Fruit fly (Drosophila melanogaster): ENCODE data around the gene sti.
A peak's percentile ranks its signal among the peaks of the same experiment; 100 is the strongest.

Gene sti

dm6 chr3L:12489952-12490351 lies 24.7 kb downstream of the sti start:
- TF ChIP-seq Hr83 (GFP tag; optimal IDR thresholded peaks at IDR 0.05; ENCODE audit: poor library complexity, severe bottlenecking) (peak; percentile 61), Rel (GFP tag; optimal IDR thresholded peaks at IDR 0.05) (peak; percentile 50), Rel (tag; optimal IDR thresholded peaks at IDR 0.05) (no peak), CrebA (GFP tag; optimal IDR thresholded peaks at IDR 0.05; ENCODE audit: borderline replicate concordance) (peak; percentile 51), dl (GFP tag; optimal IDR thresholded peaks at IDR 0.05; ENCODE audit: insufficient read depth in 1 of 2, partially characterized antibody in 2 of 2) (peak; percentile 83 to 93), Vsx2 (GFP tag; optimal IDR thresholded peaks at IDR 0.05; ENCODE audit: partially characterized antibody) (peak; percentile 80), OdsH (GFP tag; optimal IDR thresholded peaks at IDR 0.05) (no peak), br (GFP tag; optimal IDR thresholded peaks at IDR 0.05) (no peak), h (GFP tag; optimal IDR thresholded peaks at IDR 0.05) (no peak), Dif (GFP tag; optimal IDR thresholded peaks at IDR 0.05; ENCODE audit: partially characterized antibody) (peak; percentile 96)

- TF ChIP-seq fru (GFP tag; optimal IDR thresholded peaks at IDR 0.05) (no peak), CrebA (GFP tag; optimal IDR thresholded peaks at IDR 0.05; ENCODE audit: borderline replicate concordance) (no peak), dmrt93B (GFP tag; optimal IDR thresholded peaks at IDR 0.05) (no peak), lola (GFP tag; optimal IDR thresholded peaks at IDR 0.05) (no peak), Sp1 (GFP tag; optimal IDR thresholded peaks at IDR 0.05) (no peak)
These were observed 28.4 kb downstream of the sti start for dm6 chr3L:12486175-12486574.

- TF ChIP-seq pan (optimal IDR thresholded peaks at IDR 0.05) (no peak), CG9705 (GFP tag; optimal IDR thresholded peaks at IDR 0.05) (no peak), Hr78 (GFP tag; optimal IDR thresholded peaks at IDR 0.05) (no peak), GATAd (GFP tag; optimal IDR thresholded peaks at IDR 0.05) (no peak), Mio (GFP tag; optimal IDR thresholded peaks at IDR 0.05) (no peak), dl (GFP tag; optimal IDR thresholded peaks at IDR 0.05; ENCODE audit: insufficient read depth in 1 of 2, partially characterized antibody in 2 of 2) (no peak), N (GFP tag; optimal IDR thresholded peaks at IDR 0.05) (no peak)
These were observed 29.7 kb downstream of the sti start, which contains the start of gene CG10663 for dm6 chr3L:12484948-12485347. Gene CG10663, minus strand, starts transcription at chr3L:12485035.

dm6 chr3L:12484464-12484863 lies 30.2 kb downstream of the sti start:
- TF ChIP-seq woc (GFP tag; optimal IDR thresholded peaks at IDR 0.05) (no peak), brk (GFP tag; optimal IDR thresholded peaks at IDR 0.05) (no peak), h (GFP tag; optimal IDR thresholded peaks at IDR 0.05) (no peak), pan (optimal IDR thresholded peaks at IDR 0.05) (no peak), HLH106 (tag; optimal IDR thresholded peaks at IDR 0.05) (no peak), Mio (GFP tag; optimal IDR thresholded peaks at IDR 0.05) (no peak), Sp1 (GFP tag; optimal IDR thresholded peaks at IDR 0.05) (no peak), Myc (optimal IDR thresholded peaks at IDR 0.05) (no peak), rgr (GFP tag; optimal IDR thresholded peaks at IDR 0.05) (no peak), usp (GFP tag; optimal IDR thresholded peaks at IDR 0.05) (no peak), GATAd (GFP tag; optimal IDR thresholded peaks at IDR 0.05) (no peak), jim (GFP tag; optimal IDR thresholded peaks at IDR 0.05) (no peak), dsf (GFP tag; optimal IDR thresholded peaks at IDR 0.05; ENCODE audit: borderline replicate concordance) (no peak), Hr78 (GFP tag; optimal IDR thresholded peaks at IDR 0.05) (no peak), ey (GFP tag; optimal IDR thresholded peaks at IDR 0.05) (no peak)

- TF ChIP-seq CrebA (GFP tag; optimal IDR thresholded peaks at IDR 0.05; ENCODE audit: borderline replicate concordance) (no peak), psq (GFP tag; optimal IDR thresholded peaks at IDR 0.05) (peak; percentile 13), sv (GFP tag; optimal IDR thresholded peaks at IDR 0.05) (peak; percentile 68), woc (GFP tag; optimal IDR thresholded peaks at IDR 0.05) (no peak), dl (GFP tag; optimal IDR thresholded peaks at IDR 0.05; ENCODE audit: insufficient read depth in 1 of 2, partially characterized antibody in 2 of 2) (no peak), usp (GFP tag; optimal IDR thresholded peaks at IDR 0.05) (no peak), rgr (GFP tag; optimal IDR thresholded peaks at IDR 0.05) (peak; percentile 21), HLH106 (tag; optimal IDR thresholded peaks at IDR 0.05) (peak; percentile 16), Abd-B (GFP tag; optimal IDR thresholded peaks at IDR 0.05) (no peak), Sp1 (GFP tag; optimal IDR thresholded peaks at IDR 0.05) (no peak), CG9705 (GFP tag; optimal IDR thresholded peaks at IDR 0.05) (no peak), Hnf4 (GFP tag; optimal IDR thresholded peaks at IDR 0.05) (peak; percentile 14), fru (GFP tag; optimal IDR thresholded peaks at IDR 0.05) (peak; percentile 8), Hr83 (GFP tag; optimal IDR thresholded peaks at IDR 0.05; ENCODE audit: poor library complexity, severe bottlenecking) (no peak), Mio (GFP tag; optimal IDR thresholded peaks at IDR 0.05) (no peak), Myc (optimal IDR thresholded peaks at IDR 0.05) (no peak), Vsx2 (GFP tag; optimal IDR thresholded peaks at IDR 0.05; ENCODE audit: partially characterized antibody) (no peak), h (GFP tag; optimal IDR thresholded peaks at IDR 0.05) (peak; percentile 47), Dfd (GFP tag; optimal IDR thresholded peaks at IDR 0.05) (no peak), sage (GFP tag; optimal IDR thresholded peaks at IDR 0.05) (no peak), br (GFP tag; optimal IDR thresholded peaks at IDR 0.05) (no peak), tai (GFP tag; optimal IDR thresholded peaks at IDR 0.05) (no peak), foxo (GFP tag; optimal IDR thresholded peaks at IDR 0.05) (peak in 1 of 2 experiments; percentile 16), dmrt93B (GFP tag; optimal IDR thresholded peaks at IDR 0.05) (no peak), ey (GFP tag; optimal IDR thresholded peaks at IDR 0.05) (peak; percentile 13), brk (GFP tag; optimal IDR thresholded peaks at IDR 0.05) (no peak), pan (optimal IDR thresholded peaks at IDR 0.05) (no peak)
These were observed 31.7 kb downstream of the sti start for dm6 chr3L:12482917-12483316.

Measured in whole organism, wandering third instar larva.